Fruit fly (Drosophila melanogaster): ENCODE data around the gene CG32369.

The CG32369 gene

dm6 chr3L:7841254-7841964 lies 31.8 kb upstream of the CG32369 start:
- TF ChIP-seq CG8478 (optimal IDR thresholded peaks at IDR 0.05) (no peak), CTCF (optimal IDR thresholded peaks at IDR 0.05) (no peak)

- no peak for TF ChIP-seq CTCF (optimal IDR thresholded peaks at IDR 0.05)
- no peak for TF ChIP-seq CG8478 (optimal IDR thresholded peaks at IDR 0.05)
Measured at dm6 chr3L:7838374-7838773, 28.7 kb upstream of the CG32369 start.

dm6 chr3L:7837753-7838152 lies 28.1 kb upstream of the CG32369 start:
- TF ChIP-seq CTCF (optimal IDR thresholded peaks at IDR 0.05), result peak in 1 of 2 experiments; percentile 58
- TF ChIP-seq CG8478 (optimal IDR thresholded peaks at IDR 0.05), result no peak

- TF ChIP-seq CG8478 (optimal IDR thresholded peaks at IDR 0.05) (no peak), CTCF (optimal IDR thresholded peaks at IDR 0.05) (peak; percentile 65 to 66)
Measured at dm6 chr3L:7836633-7837394, 27.2 kb upstream of the CG32369 start.

- TF ChIP-seq CG8478 (optimal IDR thresholded peaks at IDR 0.05), result no peak
- no peak for TF ChIP-seq CTCF (optimal IDR thresholded peaks at IDR 0.05)
Measured at dm6 chr3L:7834902-7835781, 25.5 kb upstream of the CG32369 start.

- TF ChIP-seq CG8478 (optimal IDR thresholded peaks at IDR 0.05) (no peak), CTCF (optimal IDR thresholded peaks at IDR 0.05) (no peak)
Measured at dm6 chr3L:7833684-7834337, 24.2 kb upstream of the CG32369 start.

- TF ChIP-seq CTCF (optimal IDR thresholded peaks at IDR 0.05) (no peak), CG8478 (optimal IDR thresholded peaks at IDR 0.05) (no peak)
Measured at dm6 chr3L:7833278-7833677, 23.7 kb upstream of the CG32369 start.

dm6 chr3L:7831891-7832290 lies 22.3 kb upstream of the CG32369 start:
- TF ChIP-seq CTCF (optimal IDR thresholded peaks at IDR 0.05) (no peak), CG8478 (optimal IDR thresholded peaks at IDR 0.05) (no peak)

- no peak for TF ChIP-seq CG8478 (optimal IDR thresholded peaks at IDR 0.05)
- no peak for TF ChIP-seq CTCF (optimal IDR thresholded peaks at IDR 0.05)
Measured at dm6 chr3L:7830890-7831289, 21.3 kb upstream of the CG32369 start.

- TF ChIP-seq CG8478 (optimal IDR thresholded peaks at IDR 0.05) (no peak), CTCF (optimal IDR thresholded peaks at IDR 0.05) (no peak)
Measured at dm6 chr3L:7829609-7830008, 20.0 kb upstream of the CG32369 start.

dm6 chr3L:7827841-7828501 lies 18.3 kb upstream of the CG32369 start:
- no peak for TF ChIP-seq CG8478 (optimal IDR thresholded peaks at IDR 0.05)
- no peak for TF ChIP-seq CTCF (optimal IDR thresholded peaks at IDR 0.05)

- TF ChIP-seq CTCF (optimal IDR thresholded peaks at IDR 0.05) (no peak), CG8478 (optimal IDR thresholded peaks at IDR 0.05) (no peak)
Measured at dm6 chr3L:7826727-7827126, 17.1 kb upstream of the CG32369 start.

dm6 chr3L:7826187-7826586 lies 16.6 kb upstream of the CG32369 start:
- TF ChIP-seq CTCF (optimal IDR thresholded peaks at IDR 0.05) (no peak), CG8478 (optimal IDR thresholded peaks at IDR 0.05) (no peak)

- TF ChIP-seq CTCF (optimal IDR thresholded peaks at IDR 0.05) (no peak), CG8478 (optimal IDR thresholded peaks at IDR 0.05) (no peak)
Measured at dm6 chr3L:7823198-7823597, 13.6 kb upstream of the CG32369 start.
